Worm (Caenorhabditis elegans) whole organism, young adult: ENCODE measurements around the gene ZK112.4.

Source experiments
- B0261.1 ChIP-seq: sonication (generic microtip); optimal IDR thresholded peaks from 2 replicates; lab custom pipeline; 2016; ENCODE audit warnings: mild to moderate bottlenecking, missing genetic modification characterization, moderate library complexity, missing compliant biosample characterization
- K12H6.12 ChIP-seq: fragments of 200-800 bp; sonication (Bioruptor generic); optimal IDR thresholded peaks from 2 replicates; lab custom pipeline; 2018; ENCODE audit warnings: mild to moderate bottlenecking, missing genetic modification characterization, missing compliant biosample characterization
- T07F8.4 ChIP-seq: sonication (generic microtip); optimal IDR thresholded peaks from 2 replicates; lab custom pipeline; 2016; ENCODE audit warnings: mild to moderate bottlenecking, missing genetic modification characterization, moderate library complexity, missing compliant biosample characterization
- Y53F4B.3 ChIP-seq: fragments of 200-800 bp; sonication (Bioruptor generic); IDR thresholded peaks from 2 replicates; pipeline ENCODE4 v1.3.6; 2022; ENCODE audit warnings: missing genetic modification reagents, missing genetic modification characterization, missing compliant biosample characterization
- Y53G8AR.9 ChIP-seq: fragments of 200-800 bp; sonication (Bioruptor generic); conservative IDR thresholded peaks from 2 replicates; pipeline ENCODE4 v1.3.6; 2022; ENCODE audit warnings: missing genetic modification reagents, missing genetic modification characterization, missing compliant biosample characterization
- Y95B8A.8 ChIP-seq: fragments of 200-800 bp; sonication (Bioruptor generic); IDR thresholded peaks from 2 replicates; pipeline ENCODE4 v1.3.6; 2022; ENCODE audit warnings: missing genetic modification reagents, missing genetic modification characterization, missing compliant biosample characterization
- attf-3 ChIP-seq: fragments of 200-800 bp; sonication (Bioruptor generic); conservative IDR thresholded peaks from 2 replicates; pipeline ENCODE4 v1.3.6; 2022; ENCODE audit warnings: missing genetic modification reagents, missing genetic modification characterization, missing compliant biosample characterization
- cebp-1 ChIP-seq, 2 experiments: fragments of 200-800 bp in 1 of 2; sonication (Bioruptor generic) in 1 of 2; sonication (generic microtip) in 1 of 2; IDR thresholded peaks in 1 of 2; optimal IDR thresholded peaks in 1 of 2; 2 replicates each; pipeline versions ENCODE4 v1.3.6 to Lab custom; 2017 to 2022; ENCODE audit warnings: missing compliant biosample characterization in 2 of 2, missing genetic modification characterization in 2 of 2, mild to moderate bottlenecking in 1 of 2, missing genetic modification reagents in 1 of 2, moderate library complexity in 1 of 2
- cebp-2 ChIP-seq: fragments of 200-800 bp; sonication (Bioruptor generic); IDR thresholded peaks from 2 replicates; pipeline ENCODE4 v1.3.6; 2022; ENCODE audit warnings: missing genetic modification characterization, missing compliant biosample characterization
- ceh-27 ChIP-seq: fragments of 200-800 bp; sonication (Bioruptor generic); optimal IDR thresholded peaks from 2 replicates; lab custom pipeline; 2018; ENCODE audit warnings: mild to moderate bottlenecking, missing genetic modification characterization, moderate library complexity, missing compliant biosample characterization
- ceh-40 ChIP-seq: fragments of 200-800 bp; sonication (Bioruptor generic); IDR thresholded peaks from 2 replicates; pipeline ENCODE4 v1.3.6; 2022; ENCODE audit warnings: missing genetic modification characterization, missing compliant biosample characterization
- chd-7 ChIP-seq: sonication (generic microtip); optimal IDR thresholded peaks from 2 replicates; lab custom pipeline; 2016; ENCODE audit warnings: mild to moderate bottlenecking, missing genetic modification characterization, moderate library complexity, missing compliant biosample characterization
- die-1 ChIP-seq: sonication (generic microtip); optimal IDR thresholded peaks from 2 replicates; lab custom pipeline; 2016; ENCODE audit warnings: missing genotype, mild to moderate bottlenecking, missing genetic modification characterization, missing compliant biosample characterization
- dpff-1 ChIP-seq: sonication (generic microtip); optimal IDR thresholded peaks from 2 replicates; lab custom pipeline; 2017; ENCODE audit warnings: mild to moderate bottlenecking, missing genetic modification characterization, missing compliant biosample characterization
- egl-18 ChIP-seq: fragments of 200-800 bp; sonication (Bioruptor generic); IDR thresholded peaks from 2 replicates; pipeline ENCODE4 v1.3.6; 2022; ENCODE audit warnings: missing genetic modification reagents, missing genetic modification characterization, missing compliant biosample characterization
- egl-44 ChIP-seq: fragments of 200-800 bp; sonication (Bioruptor generic); IDR thresholded peaks from 2 replicates; pipeline ENCODE4 v1.3.6; 2022; ENCODE audit warnings: missing genetic modification reagents, missing genetic modification characterization, missing compliant biosample characterization
- ekl-4 ChIP-seq: fragments of 200-800 bp; sonication (Bioruptor generic); IDR thresholded peaks from 2 replicates; pipeline ENCODE4 v1.3.6; 2022; ENCODE audit warnings: missing genetic modification reagents, missing genetic modification characterization, missing compliant biosample characterization
- hlh-26 ChIP-seq: fragments of 200-800 bp; sonication (Bioruptor generic); conservative IDR thresholded peaks from 2 replicates; pipeline ENCODE4 v1.3.6; 2022; ENCODE audit warnings: missing genetic modification reagents, missing genetic modification characterization, missing compliant biosample characterization
- let-607 ChIP-seq, 2 experiments: fragments of 200-800 bp in 1 of 2; sonication (Bioruptor generic) in 1 of 2; sonication (generic microtip) in 1 of 2; optimal IDR thresholded peaks; 2 replicates each; lab custom pipeline; 2016 to 2018; ENCODE audit warnings: mild to moderate bottlenecking in 2 of 2, missing compliant biosample characterization in 2 of 2, missing genetic modification characterization in 2 of 2, moderate library complexity in 2 of 2, missing genotype in 1 of 2
- lin-54 ChIP-seq: fragments of 200-800 bp; sonication (Bioruptor generic); optimal IDR thresholded peaks from 2 replicates; lab custom pipeline; 2018; ENCODE audit warnings: mild to moderate bottlenecking, missing genetic modification characterization, missing compliant biosample characterization
- madf-6 ChIP-seq: fragments of 200-800 bp; sonication (Bioruptor generic); IDR thresholded peaks from 2 replicates; pipeline ENCODE4 v1.3.6; 2022; ENCODE audit warnings: missing genetic modification reagents, missing genetic modification characterization, missing compliant biosample characterization
- mel-28 ChIP-seq: sonication (generic microtip); optimal IDR thresholded peaks from 2 replicates; lab custom pipeline; 2016; ENCODE audit warnings: borderline replicate concordance, mild to moderate bottlenecking, missing genetic modification characterization, missing compliant biosample characterization
- mxl-1 ChIP-seq: sonication (generic microtip); optimal IDR thresholded peaks from 2 replicates; lab custom pipeline; 2016; ENCODE audit warnings: missing genetic modification characterization, missing compliant biosample characterization
- nfya-2 ChIP-seq: fragments of 200-800 bp; sonication (Bioruptor generic); IDR thresholded peaks from 2 replicates; pipeline ENCODE4 v1.3.6; 2022; ENCODE audit warnings: missing genetic modification reagents, missing genetic modification characterization, missing compliant biosample characterization
- nfyb-1 ChIP-seq: fragments of 200-800 bp; sonication (Bioruptor generic); IDR thresholded peaks from 2 replicates; pipeline ENCODE4 v1.3.6; 2022; ENCODE audit warnings: missing genetic modification reagents, missing genetic modification characterization, missing compliant biosample characterization
- nhr-120 ChIP-seq: fragments of 200-800 bp; sonication (Bioruptor generic); IDR thresholded peaks from 2 replicates; pipeline ENCODE4 v1.3.6; 2022; ENCODE audit warnings: missing genetic modification characterization, missing compliant biosample characterization
- nhr-90 ChIP-seq: sonication (generic microtip); optimal IDR thresholded peaks from 2 replicates; lab custom pipeline; 2016; ENCODE audit warnings: missing genotype, mild to moderate bottlenecking, missing genetic modification characterization, missing compliant biosample characterization
- rec-8 ChIP-seq, 2 experiments: sonication (generic microtip); optimal IDR thresholded peaks; 2 replicates each; lab custom pipeline; 2016; ENCODE audit warnings: mild to moderate bottlenecking in 2 of 2, missing genetic modification characterization in 2 of 2, missing genetic modification reagents in 2 of 2, missing genotype in 2 of 2, missing biosample characterization in 1 of 2, missing compliant biosample characterization in 1 of 2, moderate library complexity in 1 of 2
- repo-1 ChIP-seq: sonication (generic microtip); optimal IDR thresholded peaks from 2 replicates; lab custom pipeline; 2017; ENCODE audit warnings: mild to moderate bottlenecking, missing genetic modification characterization, missing compliant biosample characterization
- sea-2 ChIP-seq: fragments of 200-800 bp; sonication (Bioruptor generic); IDR thresholded peaks from 2 replicates; pipeline ENCODE4 v1.3.6; 2022; ENCODE audit warnings: missing genetic modification characterization, missing compliant biosample characterization
- unc-62 ChIP-seq: fragments of 150-350 bp; optimal IDR thresholded peaks from 2 replicates; lab custom pipeline; 2014; ENCODE audit warnings: missing biosample characterization, missing genetic modification reagents, missing genetic modification characterization
- zim-3 ChIP-seq: sonication (generic microtip); optimal IDR thresholded peaks from 2 replicates; lab custom pipeline; 2017; ENCODE audit warnings: mild to moderate bottlenecking, missing genetic modification characterization, moderate library complexity, missing compliant biosample characterization

The ZK112.4 gene

ce11 chrIII:7736003-7736402 is 6.2 kb upstream of the ZK112.4 start:
- TF ChIP-seq madf-6 (GFP tag; lab: Robert Waterston, UW): peak; percentile 16; the same call in 1 of the 2 replicates
- TF ChIP-seq egl-18 (GFP tag; lab: Robert Waterston, UW): no peak
- no peak for TF ChIP-seq nfyb-1
- TF ChIP-seq cebp-2 (GFP tag; lab: Robert Waterston, UW): no peak
- TF ChIP-seq attf-3 (GFP tag; lab: Robert Waterston, UW): no peak
- no peak for TF ChIP-seq egl-44 (GFP tag; lab: Robert Waterston, UW)
- TF ChIP-seq hlh-26: no peak

ce11 chrIII:7734105-7734504 is 4.3 kb upstream of the ZK112.4 start:
- TF ChIP-seq die-1 (tag; lab: Kevin White, UChicago) (no peak), mel-28 (tag; lab: Kevin White, UChicago) (no peak), unc-62 (GFP tag; lab: Kevin White, UChicago) (peak; percentile 40), K12H6.12 (tag; lab: Kevin White, UChicago) (no peak), Y53G8AR.9 (GFP tag; lab: Robert Waterston, UW) (no peak), mxl-1 (tag; lab: Kevin White, UChicago) (no peak)
- TF ChIP-seq, all 124 proteins: peak for 1

- TF ChIP-seq nhr-90 (no peak), dpff-1 (no peak), zim-3 (tag; lab: Kevin White, UChicago) (no peak), die-1 (tag; lab: Kevin White, UChicago) (no peak), cebp-1 (GFP tag; IDR thresholded peaks at IDR 0.05; lab: Robert Waterston, UW) (peak; percentile 34; the same call in 1 of the 2 replicates), cebp-1 (tag; optimal IDR thresholded peaks at IDR 0.05; lab: Kevin White, UChicago) (no peak), repo-1 (tag; lab: Kevin White, UChicago) (peak; percentile 30), B0261.1 (tag; lab: Kevin White, UChicago) (no peak), lin-54 (GFP tag; lab: Kevin White, UChicago) (peak; percentile 10)
Observed at ce11 chrIII:7733563-7733962, 3.8 kb upstream of the ZK112.4 start.

- TF ChIP-seq let-607 (tag; optimal IDR thresholded peaks at IDR 0.05; lab: Kevin White, UChicago) (no peak), Y95B8A.8 (GFP tag; lab: Robert Waterston, UW) (no peak), nhr-120 (GFP tag; lab: Robert Waterston, UW) (no peak), Y53F4B.3 (no peak), rec-8 (tag; optimal IDR thresholded peaks at IDR 0.05; lab: Kevin White, UChicago) (no peak), ekl-4 (GFP tag; lab: Robert Waterston, UW) (peak; percentile 29; the same call in 1 of the 2 replicates), Y53G8AR.9 (GFP tag; lab: Robert Waterston, UW) (0 out of 2 replicates have a peak, but pooled peaks have one; percentile 10), chd-7 (tag; lab: Kevin White, UChicago) (no peak), sea-2 (GFP tag; lab: Robert Waterston, UW) (no peak), nfya-2 (GFP tag; lab: Robert Waterston, UW) (no peak), ceh-27 (GFP tag; lab: Kevin White, UChicago) (no peak), ceh-40 (GFP tag; lab: Robert Waterston, UW) (no peak), nfyb-1 (0 out of 2 replicates have a peak, but pooled peaks have one; percentile 41), cebp-1 (GFP tag; IDR thresholded peaks at IDR 0.05; lab: Robert Waterston, UW) (no peak), cebp-1 (tag; optimal IDR thresholded peaks at IDR 0.05; lab: Kevin White, UChicago) (no peak), T07F8.4 (no peak)
Observed at ce11 chrIII:7731085-7731484, 1.3 kb upstream of the ZK112.4 start.
